Worm (Caenorhabditis elegans) whole organism, early embryonic: ENCODE data around the gene C50D2.6.
A peak's percentile ranks its signal among the peaks of the same experiment; 100 is the strongest.
"Not testable (repeated sequence)": the region's sequence is repeated elsewhere in the genome, so short reads cannot be mapped to it uniquely, and the experiment has no call there.

ENCODE experiments used
- B0310.2 ChIP-seq: sonication (generic microtip); optimal IDR thresholded peaks from 2 replicates; lab custom pipeline; 2016; ENCODE audit warnings: mild to moderate bottlenecking, missing genetic modification characterization, missing compliant biosample characterization
- F13C5.2 ChIP-seq: sonication (generic microtip); optimal IDR thresholded peaks from 2 replicates; lab custom pipeline; 2017; ENCODE audit warnings: mild to moderate bottlenecking, missing genetic modification characterization, inconsistent platforms, missing compliant biosample characterization
- aly-1 ChIP-seq: sonication (generic microtip); optimal IDR thresholded peaks from 2 replicates; lab custom pipeline; 2016; ENCODE audit warnings: missing genetic modification characterization, missing compliant biosample characterization
- ama-1 ChIP-seq: fragments of 150-350 bp; optimal IDR thresholded peaks from 2 replicates; lab custom pipeline; 2014
- ceh-13 ChIP-seq: fragments of 200-800 bp; sonication (Bioruptor generic); optimal IDR thresholded peaks from 2 replicates; lab custom pipeline; 2018; ENCODE audit warnings: mild to moderate bottlenecking, missing genetic modification characterization, missing compliant biosample characterization
- ceh-36 ChIP-seq: sonication (generic microtip); optimal IDR thresholded peaks from 2 replicates; lab custom pipeline; 2016; ENCODE audit warnings: missing genetic modification characterization, inconsistent platforms, missing compliant biosample characterization
- ets-7 ChIP-seq: sonication (generic microtip); optimal IDR thresholded peaks from 2 replicates; lab custom pipeline; 2016; ENCODE audit warnings: missing genotype, missing genetic modification characterization, missing compliant biosample characterization
- flt-1 ChIP-seq: fragments of 200-800 bp; sonication (Bioruptor generic); IDR thresholded peaks from 2 replicates; pipeline ENCODE4 v1.3.6; 2022; ENCODE audit warnings: missing genetic modification characterization, missing compliant biosample characterization
- hmbx-1 ChIP-seq: sonication (generic microtip); optimal IDR thresholded peaks from 2 replicates; lab custom pipeline; 2016; ENCODE audit warnings: mild to moderate bottlenecking, missing genetic modification characterization, missing compliant biosample characterization
- hmg-4 ChIP-seq: fragments of 200-800 bp; sonication (Bioruptor generic); optimal IDR thresholded peaks from 2 replicates; lab custom pipeline; 2018; ENCODE audit warnings: mild to moderate bottlenecking, missing genetic modification characterization, missing compliant biosample characterization
- hnd-1 ChIP-seq: sonication (generic microtip); optimal IDR thresholded peaks from 2 replicates; lab custom pipeline; 2016; ENCODE audit warnings: missing genetic modification characterization, missing compliant biosample characterization
- pes-1 ChIP-seq: fragments of 200-800 bp; sonication (Bioruptor generic); IDR thresholded peaks from 2 replicates; pipeline ENCODE4 v1.3.6; 2022; ENCODE audit warnings: missing genetic modification reagents, missing genetic modification characterization, missing compliant biosample characterization
- scrt-1 ChIP-seq: fragments of 200-800 bp; sonication (Bioruptor generic); IDR thresholded peaks from 2 replicates; pipeline ENCODE4 v1.3.6; 2022; ENCODE audit warnings: missing genetic modification characterization, missing compliant biosample characterization
- sea-1 ChIP-seq: fragments of 200-800 bp; sonication (Bioruptor generic); conservative IDR thresholded peaks from 2 replicates; pipeline ENCODE4 v1.3.6; 2022; ENCODE audit warnings: missing genetic modification characterization, missing compliant biosample characterization
- tbx-11 ChIP-seq: fragments of 200-800 bp; sonication (Bioruptor generic); IDR thresholded peaks from 2 replicates; pipeline ENCODE4 v1.3.6; 2022; ENCODE audit warnings: missing genetic modification characterization, missing compliant biosample characterization
- tbx-37 ChIP-seq: fragments of 200-800 bp; sonication (Bioruptor generic); conservative IDR thresholded peaks from 2 replicates; pipeline ENCODE4 v1.3.6; 2022; ENCODE audit warnings: missing genetic modification reagents, missing genetic modification characterization, missing compliant biosample characterization
- tra-4 ChIP-seq: sonication (generic microtip); optimal IDR thresholded peaks from 2 replicates; lab custom pipeline; 2017; ENCODE audit warnings: missing genetic modification characterization, missing compliant biosample characterization

The C50D2.6 gene

ce11 chrII:97992-98763, 13.9 kb downstream of the C50D2.6 start, which contains the start of the genes luc-7L3 and sftb-6:
TSS of gene luc-7L3 (minus strand) at chrII:98027.
TSS of gene sftb-6 (plus strand) at chrII:98404.
- TF ChIP-seq ceh-36 (tag; lab: Kevin White, UChicago) (no peak), hmbx-1 (tag; lab: Kevin White, UChicago) (peak; percentile 40), scrt-1 (GFP tag; lab: Robert Waterston, UW) (no peak), ets-7 (tag; lab: Kevin White, UChicago) (no peak), B0310.2 (tag; lab: Kevin White, UChicago) (no peak), F13C5.2 (peak; percentile 69)

ce11 chrII:98894-99293, 14.7 kb downstream of the C50D2.6 start, which contains the start of gene C50D2.10:
TSS of gene C50D2.10 (plus strand) at chrII:99138.
- not testable (repeated sequence) for TF ChIP-seq tra-4 (tag; lab: Kevin White, UChicago); hmbx-1 (tag; lab: Kevin White, UChicago); tbx-11

- TF ChIP-seq sea-1 (GFP tag; lab: Robert Waterston, UW), result 0 out of 2 replicates have a peak, but pooled peaks have one; percentile 52
- no peak for TF ChIP-seq ama-1 (lab: Kevin White, UChicago)
- no peak for TF ChIP-seq scrt-1 (GFP tag; lab: Robert Waterston, UW)
These were observed 16.9 kb downstream of the C50D2.6 start for ce11 chrII:101176-101575.

ce11 chrII:104234-104633, 20.0 kb downstream of the C50D2.6 start, which contains the start of gene col-68:
TSS of gene col-68 (plus strand) at chrII:104534.
- TF ChIP-seq pes-1 (GFP tag; lab: Robert Waterston, UW), result no peak
- TF ChIP-seq ceh-36 (tag; lab: Kevin White, UChicago), result no peak
- TF ChIP-seq scrt-1 (GFP tag; lab: Robert Waterston, UW), result no peak
- no peak for TF ChIP-seq tra-4 (tag; lab: Kevin White, UChicago)
- no peak for TF ChIP-seq F13C5.2
- TF ChIP-seq B0310.2 (tag; lab: Kevin White, UChicago), result no peak
- no peak for TF ChIP-seq flt-1 (GFP tag; lab: Robert Waterston, UW)
- no peak for TF ChIP-seq aly-1 (tag; lab: Kevin White, UChicago)
- no peak for TF ChIP-seq tbx-37 (GFP tag; lab: Robert Waterston, UW)
- no peak for TF ChIP-seq sea-1 (GFP tag; lab: Robert Waterston, UW)
- TF ChIP-seq hnd-1, result no peak
- no peak for TF ChIP-seq tbx-11

ce11 chrII:105327-105882, 21.2 kb downstream of the C50D2.6 start:
- TF ChIP-seq tbx-37 (GFP tag; lab: Robert Waterston, UW), result no peak
- no peak for TF ChIP-seq aly-1 (tag; lab: Kevin White, UChicago)
- TF ChIP-seq hmg-4 (GFP tag; lab: Kevin White, UChicago), result no peak

- TF ChIP-seq pes-1 (GFP tag; lab: Robert Waterston, UW), result no peak
- no peak for TF ChIP-seq F13C5.2
- no peak for TF ChIP-seq flt-1 (GFP tag; lab: Robert Waterston, UW)
- no peak for TF ChIP-seq hnd-1
- TF ChIP-seq ama-1 (lab: Kevin White, UChicago), result no peak
- no peak for TF ChIP-seq scrt-1 (GFP tag; lab: Robert Waterston, UW)
- TF ChIP-seq tbx-37 (GFP tag; lab: Robert Waterston, UW), result no peak
These were observed 21.7 kb downstream of the C50D2.6 start, which contains the start of gene txt-1 for ce11 chrII:105889-106288. TSS of gene txt-1 (plus strand) at chrII:106189.

ce11 chrII:107703-108102, 23.5 kb downstream of the C50D2.6 start:
- TF ChIP-seq ets-7 (tag; lab: Kevin White, UChicago) (no peak), scrt-1 (GFP tag; lab: Robert Waterston, UW) (no peak), tra-4 (tag; lab: Kevin White, UChicago) (no peak), hmg-4 (GFP tag; lab: Kevin White, UChicago) (no peak), tbx-11 (no peak)

ce11 chrII:108865-109264, 24.6 kb downstream of the C50D2.6 start, which contains the start of gene C50D2.2:
TSS of gene C50D2.2 (plus strand) at chrII:109165.
- no peak for TF ChIP-seq B0310.2 (tag; lab: Kevin White, UChicago)
- TF ChIP-seq hnd-1, result no peak
- no peak for TF ChIP-seq scrt-1 (GFP tag; lab: Robert Waterston, UW)
- TF ChIP-seq ama-1 (lab: Kevin White, UChicago), result no peak
- TF ChIP-seq tra-4 (tag; lab: Kevin White, UChicago), result no peak
- TF ChIP-seq ets-7 (tag; lab: Kevin White, UChicago), result no peak

ce11 chrII:111267-111666, 27.0 kb downstream of the C50D2.6 start, which contains the start of gene C50D2.1:
TSS of gene C50D2.1 (plus strand) at chrII:111567.
- TF ChIP-seq ceh-36 (tag; lab: Kevin White, UChicago), result no peak
- TF ChIP-seq tbx-37 (GFP tag; lab: Robert Waterston, UW), result no peak
- no peak for TF ChIP-seq B0310.2 (tag; lab: Kevin White, UChicago)
- TF ChIP-seq ceh-13 (GFP tag; lab: Kevin White, UChicago), result no peak
- no peak for TF ChIP-seq pes-1 (GFP tag; lab: Robert Waterston, UW)
- no peak for TF ChIP-seq ets-7 (tag; lab: Kevin White, UChicago)
- TF ChIP-seq tra-4 (tag; lab: Kevin White, UChicago), result no peak
